Fruit fly (Drosophila melanogaster) S2 (cell line): Measurements from ENCODE around the gene Vsx2.

Experiments used
- CG8478 ChIP-seq: fragments of >200 bp; optimal IDR thresholded peaks from 2 replicates; lab custom pipeline; 2018
- CTCF ChIP-seq, 2 experiments: fragments of >200 bp; optimal IDR thresholded peaks; 2 replicates each; lab custom pipeline; 2018

- TF ChIP-seq CG8478 (lab: Kevin White, UChicago) (no peak), CTCF (optimal IDR thresholded peaks at IDR 0.05; lab: Kevin White, UChicago) (no peak)
Observed at dm6 chrX:5515903-5516658, 43.9 kb downstream of the Vsx2 start, which contains the start of gene CG12730.
